In genomic region chrX:18974625-18975024, dm6 we compare ENCODE assay signal across 4 fruit fly cellular contexts.
TF ChIP-seq lines count a peak whose summit lies in the region.

No protein-coding gene starts in this region.

TF ChIP-seq in whole organism, 6 proteins besides CTCF, POLR2A, EP300 and RAD21:
- TF ChIP-seq usp (GFP tag; optimal IDR thresholded peaks at IDR 0.05; lab: Kevin White, UChicago) = no peak
- peak; percentile 40 to 48 for TF ChIP-seq EcR (GFP tag; optimal IDR thresholded peaks at IDR 0.05; lab: Kevin White, UChicago)

TF ChIP-seq in whole organism, prepupa, 60 proteins besides CTCF, POLR2A, EP300 and RAD21:
- TF ChIP-seq Eip78C (GFP tag; lab: Kevin White, UChicago) (peak; percentile 62), OdsH (GFP tag; optimal IDR thresholded peaks at IDR 0.05; lab: Kevin White, UChicago) (no peak), ss (GFP tag; optimal IDR thresholded peaks at IDR 0.05; lab: Kevin White, UChicago) (no peak), svp (GFP tag; lab: Kevin White, UChicago) (peak; percentile 59)

TF ChIP-seq in whole organism, pupa, 21 proteins besides CTCF, POLR2A, EP300 and RAD21:
- TF ChIP-seq Pif1A (GFP tag; optimal IDR thresholded peaks at IDR 0.05; lab: Kevin White, UChicago) = no peak
- TF ChIP-seq CG32121 (GFP tag; IDR thresholded peaks at IDR 0.05; lab: Robert Waterston, UW) = no peak
- TF ChIP-seq gl (tag; optimal IDR thresholded peaks at IDR 0.05; lab: Kevin White, UChicago) = peak; percentile 3
- TF ChIP-seq D1 (tag; optimal IDR thresholded peaks at IDR 0.05; lab: Kevin White, UChicago) = no peak
- no peak for TF ChIP-seq Ets98B (GFP tag; IDR thresholded peaks at IDR 0.05; lab: Robert Waterston, UW)
- TF ChIP-seq CG8301 (tag; optimal IDR thresholded peaks at IDR 0.05; lab: Kevin White, UChicago) = no peak
- peak; percentile 77 for TF ChIP-seq EcR (GFP tag; optimal IDR thresholded peaks at IDR 0.05; lab: Kevin White, UChicago)

TF ChIP-seq in whole organism, wandering third instar larva, 38 proteins besides CTCF, POLR2A, EP300 and RAD21:
- TF ChIP-seq fru (GFP tag; optimal IDR thresholded peaks at IDR 0.05; lab: Kevin White, UChicago) = peak; percentile 38
- TF ChIP-seq br (GFP tag; optimal IDR thresholded peaks at IDR 0.05; lab: Kevin White, UChicago) = no peak
- no peak for TF ChIP-seq OdsH (GFP tag; optimal IDR thresholded peaks at IDR 0.05; lab: Kevin White, UChicago)
- TF ChIP-seq Sp1 (GFP tag; optimal IDR thresholded peaks at IDR 0.05; lab: Kevin White, UChicago) = no peak
- TF ChIP-seq psq (GFP tag; optimal IDR thresholded peaks at IDR 0.05; lab: Kevin White, UChicago) = peak; percentile 83
- peak; percentile 35 for TF ChIP-seq CrebA (GFP tag; optimal IDR thresholded peaks at IDR 0.05; lab: Kevin White, UChicago; ENCODE audit: borderline replicate concordance)
- peak; percentile 31 for TF ChIP-seq Vsx2 (GFP tag; optimal IDR thresholded peaks at IDR 0.05; lab: Kevin White, UChicago; ENCODE audit: partially characterized antibody)
- TF ChIP-seq Rel (GFP tag; optimal IDR thresholded peaks at IDR 0.05; lab: Kevin White, UChicago) = peak; percentile 49
- TF ChIP-seq Rel (tag; optimal IDR thresholded peaks at IDR 0.05; lab: Kevin White, UChicago) = no peak
